Worm (Caenorhabditis elegans): ENCODE data around the gene clec-56.

DNA sequence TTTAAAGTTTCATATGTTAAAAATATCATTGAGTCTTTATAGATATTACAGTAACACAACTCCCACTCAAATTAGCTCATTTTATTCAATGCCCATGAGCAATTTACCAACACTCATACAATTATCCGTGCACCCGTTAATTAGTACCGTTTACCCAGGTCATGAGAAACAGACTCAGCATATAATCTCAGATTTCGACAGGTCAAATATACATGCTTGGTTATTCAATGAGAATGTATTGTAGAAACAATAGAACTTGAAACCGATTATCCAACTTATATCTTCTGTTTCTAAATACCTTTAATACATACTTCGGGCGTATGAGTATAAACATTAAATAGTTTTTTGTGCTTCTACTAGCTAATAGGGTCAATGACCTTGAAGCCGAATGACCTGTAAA lies 38.0 kb upstream of the clec-56 start:
- TF ChIP-seq nhr-76 (tag; optimal IDR thresholded peaks at IDR 0.05) (no peak), nhr-237 (tag; optimal IDR thresholded peaks at IDR 0.05) (no peak), lin-13 (tag; optimal IDR thresholded peaks at IDR 0.05) (no peak), unc-62 (GFP tag; optimal IDR thresholded peaks at IDR 0.05) (no peak), blmp-1 (tag; optimal IDR thresholded peaks at IDR 0.05) (no peak), elt-3 (tag; optimal IDR thresholded peaks at IDR 0.05) (no peak), nhr-12 (tag; optimal IDR thresholded peaks at IDR 0.05) (no peak), snpc-4 (tag; optimal IDR thresholded peaks at IDR 0.05) (no peak), zip-8 (tag; optimal IDR thresholded peaks at IDR 0.05) (no peak), mls-2 (tag; optimal IDR thresholded peaks at IDR 0.05) (no peak), ces-1 (GFP tag; optimal IDR thresholded peaks at IDR 0.05) (no peak), unc-39 (tag; optimal IDR thresholded peaks at IDR 0.05) (no peak), elt-1 (tag; optimal IDR thresholded peaks at IDR 0.05; ENCODE audit: borderline replicate concordance, insufficient read depth) (no peak)

Measured in whole organism, mixed stage, embryonic.